Fruit fly (Drosophila melanogaster): ENCODE data around the gene rdx.
A peak's percentile ranks its signal among the peaks of the same experiment; 100 is the strongest.

The rdx gene

dm6 chr3R:14013827-14014488 lies 17.9 kb downstream of the rdx start (continued):
- no peak for TF ChIP-seq dm (GFP tag; optimal IDR thresholded peaks at IDR 0.05)
- TF ChIP-seq Neu2 (GFP tag; optimal IDR thresholded peaks at IDR 0.05; ENCODE audit: borderline replicate concordance): no peak
- TF ChIP-seq Rfx (GFP tag; IDR thresholded peaks at IDR 0.05): peak; percentile 45; the same call in 1 of the 2 replicates
- TF ChIP-seq sisA (GFP tag; IDR thresholded peaks at IDR 0.05): no peak
- TF ChIP-seq CG15269 (tag; optimal IDR thresholded peaks at IDR 0.05): no peak
- TF ChIP-seq Ssrp (tag; optimal IDR thresholded peaks at IDR 0.05): no peak
- TF ChIP-seq Lpt (GFP tag; optimal IDR thresholded peaks at IDR 0.05): no peak
- no peak for TF ChIP-seq CG7372 (GFP tag; IDR thresholded peaks at IDR 0.05)
- TF ChIP-seq phol (tag; optimal IDR thresholded peaks at IDR 0.05): no peak
- no peak for TF ChIP-seq CG9817 (tag; optimal IDR thresholded peaks at IDR 0.05)
- TF ChIP-seq ara (GFP tag; IDR thresholded peaks at IDR 0.05): no peak
- no peak for TF ChIP-seq Hr39 (optimal IDR thresholded peaks at IDR 0.05)
- TF ChIP-seq cwo (GFP tag; optimal IDR thresholded peaks at IDR 0.05): no peak
- TF ChIP-seq CG1233 (GFP tag; optimal IDR thresholded peaks at IDR 0.05): no peak
- TF ChIP-seq shn (GFP tag; optimal IDR thresholded peaks at IDR 0.05): no peak
- peak; percentile 16 for TF ChIP-seq grau (tag; optimal IDR thresholded peaks at IDR 0.05)
- TF ChIP-seq CoRest (tag; optimal IDR thresholded peaks at IDR 0.05): no peak
- no peak for TF ChIP-seq CG4424 (GFP tag; optimal IDR thresholded peaks at IDR 0.05)
- TF ChIP-seq HmgD (GFP tag; optimal IDR thresholded peaks at IDR 0.05): no peak
- no peak for TF ChIP-seq B-H1 (GFP tag; IDR thresholded peaks at IDR 0.05)
- no peak for TF ChIP-seq Bdp1 (GFP tag; optimal IDR thresholded peaks at IDR 0.05)
- TF ChIP-seq Nf-YB (GFP tag; optimal IDR thresholded peaks at IDR 0.05): no peak
- TF ChIP-seq CG11456 (GFP tag; IDR thresholded peaks at IDR 0.05): no peak
- TF ChIP-seq CG3281 (GFP tag; optimal IDR thresholded peaks at IDR 0.05): no peak
- TF ChIP-seq CG14667 (GFP tag; IDR thresholded peaks at IDR 0.05): no peak
- no peak for TF ChIP-seq Spps (tag; optimal IDR thresholded peaks at IDR 0.05)
- TF ChIP-seq crol (GFP tag; IDR thresholded peaks at IDR 0.05): no peak
- no peak for TF ChIP-seq CG12299 (tag; optimal IDR thresholded peaks at IDR 0.05)
- no peak for TF ChIP-seq CG15073 (GFP tag; optimal IDR thresholded peaks at IDR 0.05)
- TF ChIP-seq Aef1 (GFP tag; IDR thresholded peaks at IDR 0.05): no peak
- TF ChIP-seq lov (optimal IDR thresholded peaks at IDR 0.05): no peak
- no peak for TF ChIP-seq lov (GFP tag; IDR thresholded peaks at IDR 0.05)
- no peak for TF ChIP-seq wor (GFP tag; IDR thresholded peaks at IDR 0.05)
- no peak for TF ChIP-seq ssp (GFP tag; IDR thresholded peaks at IDR 0.05)
- TF ChIP-seq Abd-B (GFP tag; optimal IDR thresholded peaks at IDR 0.05): no peak
- no peak for TF ChIP-seq Mad (GFP tag; optimal IDR thresholded peaks at IDR 0.05)
- peak in 1 of 2 experiments; percentile 25 for TF ChIP-seq Hr78 (GFP tag; optimal IDR thresholded peaks at IDR 0.05)
- 0 out of 2 replicates have a peak, but pooled peaks have one; percentile 36 for TF ChIP-seq CG14014 (GFP tag; IDR thresholded peaks at IDR 0.05)
- TF ChIP-seq mirr (GFP tag; optimal IDR thresholded peaks at IDR 0.05): peak; percentile 37
- no peak for TF ChIP-seq sens-2 (GFP tag; IDR thresholded peaks at IDR 0.05)
- no peak for TF ChIP-seq CG7963 (GFP tag; IDR thresholded peaks at IDR 0.05; ENCODE audit: partially characterized antibody)
- no peak for TF ChIP-seq Gsc (GFP tag; IDR thresholded peaks at IDR 0.05)
- no peak for TF ChIP-seq zfh1 (GFP tag; IDR thresholded peaks at IDR 0.05)
- TF ChIP-seq CG17186 (GFP tag; optimal IDR thresholded peaks at IDR 0.05): no peak
- no peak for TF ChIP-seq nau (GFP tag; optimal IDR thresholded peaks at IDR 0.05)
- no peak for TF ChIP-seq Xrp1 (GFP tag; IDR thresholded peaks at IDR 0.05)
- no peak for TF ChIP-seq CG13123 (GFP tag; optimal IDR thresholded peaks at IDR 0.05)
- TF ChIP-seq psq (GFP tag; optimal IDR thresholded peaks at IDR 0.05): no peak
- no peak for TF ChIP-seq Hmr (GFP tag; optimal IDR thresholded peaks at IDR 0.05)
- no peak for TF ChIP-seq usp (GFP tag; optimal IDR thresholded peaks at IDR 0.05)
- no peak for TF ChIP-seq CG2120 (GFP tag; optimal IDR thresholded peaks at IDR 0.05)
- TF ChIP-seq D19A (tag; optimal IDR thresholded peaks at IDR 0.05): peak; percentile 94

Data from whole organism, embryonic.